Worm (Caenorhabditis elegans) whole organism, mixed stage, embryonic: ENCODE data around the gene C04E12.4.

Experiments used
- M03D4.4 ChIP-seq: sonication (generic microtip); optimal IDR thresholded peaks from 2 replicates; lab custom pipeline; 2017; ENCODE audit warnings: mild to moderate bottlenecking, missing genetic modification characterization, missing compliant biosample characterization
- bed-3 ChIP-seq: fragments of 200-800 bp; sonication (Bioruptor generic); optimal IDR thresholded peaks from 3 replicates; lab custom pipeline; 2018; ENCODE audit warnings: mild to moderate bottlenecking, missing genetic modification characterization, moderate library complexity, missing compliant biosample characterization
- mep-1 ChIP-seq: fragments of 150-350 bp; optimal IDR thresholded peaks from 2 replicates; lab custom pipeline; 2017; ENCODE audit warnings: missing biosample characterization, missing genetic modification reagents, missing genetic modification characterization, inconsistent platforms
- mls-2 ChIP-seq: sonication (generic microtip); optimal IDR thresholded peaks from 2 replicates; lab custom pipeline; 2016; ENCODE audit warnings: mild to moderate bottlenecking, missing genetic modification characterization, moderate library complexity, missing compliant biosample characterization
- nhr-12 ChIP-seq: fragments of 150-350 bp; optimal IDR thresholded peaks from 2 replicates; lab custom pipeline; 2014; ENCODE audit warnings: missing biosample characterization, missing genetic modification characterization
- nhr-28 ChIP-seq: fragments of 150-350 bp; optimal IDR thresholded peaks from 2 replicates; lab custom pipeline; 2014; ENCODE audit warnings: missing biosample characterization, missing genetic modification characterization
- ztf-11 ChIP-seq: fragments of 150-350 bp; optimal IDR thresholded peaks from 2 replicates; lab custom pipeline; 2014; ENCODE audit warnings: missing biosample characterization, missing genetic modification characterization

DNA sequence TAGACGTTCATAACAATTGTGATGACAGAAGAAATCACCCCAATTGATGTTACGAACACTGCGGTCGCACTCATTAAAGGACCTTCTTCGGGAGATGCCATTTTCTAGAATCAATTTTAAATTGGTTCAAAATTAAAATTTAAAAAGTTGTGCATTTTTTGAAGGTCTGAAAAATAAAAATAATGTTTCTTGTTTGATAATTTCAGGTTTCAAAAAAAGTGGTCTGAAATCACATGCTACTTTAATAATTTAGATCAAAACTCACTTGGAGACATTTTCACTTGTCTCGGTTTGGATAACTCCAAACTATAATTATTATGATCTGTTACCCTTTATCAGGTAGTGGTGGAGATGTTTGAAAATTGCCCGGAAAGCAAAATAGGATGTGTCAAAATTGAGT, 14.4 kb downstream of the C04E12.4 start, which contains the start of gene srbc-2:
- no peak for TF ChIP-seq mls-2 (tag; lab: Kevin White, UChicago)
- no peak for TF ChIP-seq nhr-28 (tag; lab: Kevin White, UChicago)
- TF ChIP-seq bed-3 = no peak
- TF ChIP-seq mep-1 (tag; lab: Kevin White, UChicago) = no peak
- no peak for TF ChIP-seq nhr-12
- no peak for TF ChIP-seq ztf-11 (tag; lab: Kevin White, UChicago)
- no peak for TF ChIP-seq M03D4.4
